Worm (Caenorhabditis elegans) whole organism, late embryonic: ENCODE measurements around the gene dmd-10.

Experiments
- F13H6.1 ChIP-seq: sonication (generic microtip); optimal IDR thresholded peaks from 2 replicates; lab custom pipeline; 2016; ENCODE audit warnings: missing genetic modification characterization, missing compliant biosample characterization
- K02D7.2 ChIP-seq: sonication (generic microtip); optimal IDR thresholded peaks from 2 replicates; lab custom pipeline; 2017; ENCODE audit warnings: mild to moderate bottlenecking, missing genetic modification characterization, missing compliant biosample characterization
- ama-1 ChIP-seq: fragments of 150-350 bp; optimal IDR thresholded peaks from 2 replicates; lab custom pipeline; 2014
- fkh-10 ChIP-seq: fragments of 150-350 bp; optimal IDR thresholded peaks from 2 replicates; lab custom pipeline; 2014; ENCODE audit warnings: missing biosample characterization, missing genetic modification reagents, missing genetic modification characterization
- hlh-13 ChIP-seq: fragments of 200-800 bp; sonication (Bioruptor generic); optimal IDR thresholded peaks from 2 replicates; lab custom pipeline; 2018; ENCODE audit warnings: mild to moderate bottlenecking, missing genetic modification characterization, missing compliant biosample characterization
- hlh-15 ChIP-seq: sonication (generic microtip); optimal IDR thresholded peaks from 2 replicates; lab custom pipeline; 2016; ENCODE audit warnings: missing genetic modification characterization, missing compliant biosample characterization
- nhr-232 ChIP-seq: sonication (generic microtip); optimal IDR thresholded peaks from 2 replicates; lab custom pipeline; 2016; ENCODE audit warnings: missing genetic modification characterization, missing compliant biosample characterization
- pha-4 ChIP-seq: fragments of 150-350 bp; optimal IDR thresholded peaks from 2 replicates; lab custom pipeline; 2018; ENCODE audit warnings: missing biosample characterization, missing genetic modification reagents, missing genetic modification characterization
- pqm-1 ChIP-seq: sonication (generic microtip); optimal IDR thresholded peaks from 2 replicates; lab custom pipeline; 2016; ENCODE audit warnings: missing genetic modification characterization, missing compliant biosample characterization
- rnt-1 ChIP-seq: sonication (generic microtip); optimal IDR thresholded peaks from 2 replicates; lab custom pipeline; 2016; ENCODE audit warnings: missing genetic modification characterization, missing compliant biosample characterization
- syd-9 ChIP-seq: sonication (generic microtip); optimal IDR thresholded peaks from 2 replicates; lab custom pipeline; 2016; ENCODE audit warnings: mild to moderate bottlenecking, missing genetic modification characterization, moderate library complexity, missing compliant biosample characterization
- ztf-16 ChIP-seq: sonication (generic microtip); optimal IDR thresholded peaks from 2 replicates; lab custom pipeline; 2017; ENCODE audit warnings: missing genetic modification characterization, missing compliant biosample characterization

DNA sequence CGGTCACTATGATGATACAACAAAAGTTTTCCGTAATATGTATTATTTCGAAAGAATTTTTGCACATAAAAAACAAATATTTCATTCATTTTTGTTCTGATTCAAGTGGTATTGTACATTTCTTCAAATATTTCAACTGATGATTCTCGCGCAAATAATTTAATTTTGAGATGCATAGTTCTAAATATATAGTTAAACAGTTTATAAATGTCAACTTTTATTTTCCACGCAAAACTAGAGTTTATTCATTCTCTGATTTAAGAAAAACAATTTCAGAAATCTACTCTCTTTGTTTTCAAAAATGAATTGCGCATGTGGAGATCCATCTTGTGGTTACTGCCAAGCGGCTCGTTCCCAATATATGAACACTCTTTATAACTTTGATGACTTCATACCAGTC is 27.8 kb upstream of the dmd-10 start, which contains the start of gene zip-5:
- TF ChIP-seq K02D7.2 (no peak), ama-1 (no peak), hlh-13 (GFP tag; lab: Kevin White, UChicago) (no peak), hlh-15 (no peak), ztf-16 (tag; lab: Kevin White, UChicago) (no peak), rnt-1 (no peak), fkh-10 (GFP tag; lab: Kevin White, UChicago) (no peak), nhr-232 (tag; lab: Kevin White, UChicago) (no peak), pqm-1 (tag; lab: Kevin White, UChicago) (no peak), syd-9 (tag; lab: Kevin White, UChicago) (no peak), F13H6.1 (tag; lab: Kevin White, UChicago) (no peak), pha-4 (tag; lab: Kevin White, UChicago) (no peak)
